Fruit fly (Drosophila melanogaster) whole organism, adult: ENCODE measurements around the gene CG6867.

Experiments used
- CG11617 ChIP-seq: fragments of 200-800 bp; sonication (Bioruptor generic); optimal IDR thresholded peaks from 2 replicates; lab custom pipeline; 2017; ENCODE audit warnings: mild to moderate bottlenecking, missing biosample characterization, missing genetic modification reagents, missing genetic modification characterization
- CG12768 ChIP-seq: fragments of 200-800 bp; sonication (Bioruptor generic); optimal IDR thresholded peaks from 2 replicates; lab custom pipeline; 2017; ENCODE audit warnings: missing biosample characterization, missing genetic modification characterization, mild to moderate bottlenecking, moderate library complexity, missing genetic modification reagents
- CG14711 ChIP-seq: fragments of 200-800 bp; sonication (Bioruptor generic); optimal IDR thresholded peaks from 2 replicates; lab custom pipeline; 2018; ENCODE audit warnings: missing biosample characterization, mild to moderate bottlenecking, missing genetic modification characterization, moderate library complexity
- CG1620 ChIP-seq: fragments of 200-800 bp; sonication (Bioruptor generic); optimal IDR thresholded peaks from 2 replicates; lab custom pipeline; 2016; ENCODE audit warnings: missing biosample characterization, missing genetic modification characterization
- CG33017 ChIP-seq: fragments of 200-800 bp; sonication (Bioruptor generic); optimal IDR thresholded peaks from 2 replicates; lab custom pipeline; 2018; ENCODE audit warnings: missing biosample characterization, mild to moderate bottlenecking, missing genetic modification characterization, moderate library complexity
- CG5204 ChIP-seq: fragments of 200-800 bp; sonication (Bioruptor generic); optimal IDR thresholded peaks from 2 replicates; lab custom pipeline; 2016; ENCODE audit warnings: missing biosample characterization, missing genetic modification characterization
- CG7045 ChIP-seq: fragments of 200-800 bp; sonication (Bioruptor generic); optimal IDR thresholded peaks from 2 replicates; lab custom pipeline; 2017; ENCODE audit warnings: missing biosample characterization, mild to moderate bottlenecking, missing genetic modification characterization
- CG7101 ChIP-seq: fragments of 200-800 bp; sonication (Bioruptor generic); optimal IDR thresholded peaks from 2 replicates; lab custom pipeline; 2018; ENCODE audit warnings: missing biosample characterization, mild to moderate bottlenecking, missing genetic modification characterization, moderate library complexity
- Clk ChIP-seq: fragments of 200-800 bp; sonication (Bioruptor generic); optimal IDR thresholded peaks from 2 replicates; lab custom pipeline; 2017; ENCODE audit warnings: missing biosample characterization, missing genetic modification characterization
- Crg-1 ChIP-seq: fragments of 200-800 bp; sonication (Bioruptor generic); optimal IDR thresholded peaks from 2 replicates; lab custom pipeline; 2016; ENCODE audit warnings: missing biosample characterization, missing genetic modification characterization
- Hr96 ChIP-seq: fragments of 200-800 bp; sonication (Bioruptor generic); optimal IDR thresholded peaks from 2 replicates; lab custom pipeline; 2016; ENCODE audit warnings: missing biosample characterization, missing genetic modification characterization
- Mnt ChIP-seq: fragments of 200-800 bp; sonication (Bioruptor generic); optimal IDR thresholded peaks from 2 replicates; lab custom pipeline; 2016; ENCODE audit warnings: missing biosample characterization, mild to moderate bottlenecking, missing genetic modification characterization
- bab1 ChIP-seq: fragments of 200-800 bp; sonication (Bioruptor generic); optimal IDR thresholded peaks from 3 replicates; lab custom pipeline; 2019; ENCODE audit warnings: missing biosample characterization, mild to moderate bottlenecking, missing genetic modification characterization, moderate library complexity
- cic ChIP-seq: fragments of 200-800 bp; sonication (Bioruptor generic); optimal IDR thresholded peaks from 2 replicates; lab custom pipeline; 2017; ENCODE audit warnings: missing biosample characterization, mild to moderate bottlenecking, missing genetic modification characterization, moderate library complexity
- cnc ChIP-seq, 2 experiments: fragments of >200 bp; optimal IDR thresholded peaks; 2 replicates each; lab custom pipeline; 2017
- kay ChIP-seq: fragments of 200-800 bp; sonication (Bioruptor generic); peaks from one replicate; lab custom pipeline; 2016; ENCODE audit warnings: missing biosample characterization, missing genetic modification characterization, borderline replicate concordance
- ovo ChIP-seq: fragments of 200-800 bp; sonication (Bioruptor generic); optimal IDR thresholded peaks from 2 replicates; lab custom pipeline; 2016; ENCODE audit warnings: missing biosample characterization, missing genetic modification characterization
- pad ChIP-seq: fragments of 200-800 bp; sonication (Bioruptor generic); optimal IDR thresholded peaks from 3 replicates; lab custom pipeline; 2017; ENCODE audit warnings: missing biosample characterization, missing genetic modification characterization, mild to moderate bottlenecking, moderate library complexity, missing genetic modification reagents
- tj ChIP-seq: fragments of 200-800 bp; sonication (Bioruptor generic); optimal IDR thresholded peaks from 3 replicates; lab custom pipeline; 2017; ENCODE audit warnings: missing biosample characterization, mild to moderate bottlenecking, missing genetic modification characterization, moderate library complexity
- toe ChIP-seq: fragments of 200-800 bp; sonication (Bioruptor generic); optimal IDR thresholded peaks from 2 replicates; lab custom pipeline; 2016; ENCODE audit warnings: missing biosample characterization, missing genetic modification characterization

Gene CG6867

DNA sequence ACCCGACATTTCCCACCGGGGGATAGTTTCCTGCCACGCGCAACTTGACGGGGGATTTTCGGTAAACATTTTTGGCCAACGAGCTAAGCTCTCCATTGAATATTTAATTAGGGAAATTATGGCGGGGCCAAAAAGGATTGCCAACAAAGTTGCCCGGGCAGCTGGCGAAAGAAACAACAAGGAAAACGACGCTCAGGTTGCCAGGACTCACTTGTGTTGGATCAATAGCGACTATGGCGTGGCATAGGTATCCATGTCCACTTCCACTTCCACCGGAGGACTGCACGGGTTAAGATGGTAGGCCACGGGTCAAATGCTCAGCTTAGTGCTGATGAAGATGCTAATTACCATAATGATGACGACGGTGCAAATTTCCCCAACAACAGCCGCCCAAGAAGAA, 20.0 kb downstream of the CG6867 start, which contains the start of gene CG15373:
Gene CG15373 (plus strand): TSS at position 301 of the 400 bp plus-strand sequence.
- TF ChIP-seq Hr96 (GFP tag; lab: Kevin White, UChicago) (no peak), cnc (optimal IDR thresholded peaks at IDR 0.05; lab: Kevin White, UChicago) (no peak), toe (GFP tag; lab: Kevin White, UChicago) (no peak), bab1 (GFP tag; lab: Kevin White, UChicago) (no peak), CG14711 (tag; lab: Kevin White, UChicago) (no peak), CG33017 (tag; lab: Kevin White, UChicago) (no peak), tj (GFP tag; lab: Kevin White, UChicago) (no peak)

DNA sequence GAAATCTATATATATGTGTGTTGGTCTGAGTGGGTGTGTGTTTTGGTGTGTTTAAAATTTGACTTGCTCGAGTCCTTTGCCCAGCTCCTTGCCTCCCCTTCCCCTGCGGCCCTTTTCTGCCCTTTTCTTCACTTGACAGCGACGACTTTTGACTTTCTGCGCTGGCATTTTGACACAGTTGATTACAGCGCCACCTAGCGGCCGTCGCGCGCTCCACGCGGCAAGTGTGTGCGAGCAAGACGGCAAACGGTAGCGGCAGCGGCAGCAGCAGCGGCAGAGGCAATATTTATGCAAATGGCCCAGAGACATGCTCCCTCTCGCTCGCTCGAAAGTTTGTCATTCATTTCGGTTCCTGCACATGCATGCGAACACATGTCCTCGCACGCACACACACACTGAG, 28.5 kb downstream of the CG6867 start:
- TF ChIP-seq CG1620 (GFP tag; lab: Kevin White, UChicago) (no peak), pad (GFP tag; lab: Kevin White, UChicago) (no peak)

DNA sequence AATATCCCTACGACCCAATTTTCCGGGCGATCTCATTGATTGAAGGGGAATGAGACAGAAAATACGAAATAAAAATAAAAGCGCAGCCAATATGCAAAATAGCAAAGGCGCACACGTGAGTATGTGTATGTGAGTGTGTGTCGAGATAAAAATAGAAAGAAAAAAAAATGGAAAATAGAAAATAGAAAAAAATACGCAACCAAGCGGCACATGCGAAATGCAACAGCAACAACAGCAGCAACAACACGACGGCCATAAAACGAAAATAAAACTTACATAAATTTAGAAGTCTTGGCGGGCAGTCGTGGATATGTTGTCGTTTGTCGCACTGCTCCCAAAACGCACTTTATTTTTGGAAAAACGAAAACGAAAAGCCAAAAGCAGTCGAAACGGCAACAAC, 33.5 kb downstream of the CG6867 start:
- no peak for TF ChIP-seq CG1620 (GFP tag; lab: Kevin White, UChicago)
- TF ChIP-seq Hr96 (GFP tag; lab: Kevin White, UChicago) = no peak
- no peak for TF ChIP-seq CG33017 (tag; lab: Kevin White, UChicago)
- TF ChIP-seq CG14711 (tag; lab: Kevin White, UChicago) = no peak
- no peak for TF ChIP-seq bab1 (GFP tag; lab: Kevin White, UChicago)
- no peak for TF ChIP-seq CG12768 (GFP tag; lab: Kevin White, UChicago)
- TF ChIP-seq CG11617 (GFP tag; lab: Kevin White, UChicago) = no peak
- no peak for TF ChIP-seq toe (GFP tag; lab: Kevin White, UChicago)
- TF ChIP-seq cic (GFP tag; lab: Kevin White, UChicago) = no peak
- no peak for TF ChIP-seq CG7045
- no peak for TF ChIP-seq tj (GFP tag; lab: Kevin White, UChicago)
- no peak for TF ChIP-seq Mnt (GFP tag; lab: Kevin White, UChicago)
- TF ChIP-seq pad (GFP tag; lab: Kevin White, UChicago) = no peak
- TF ChIP-seq kay (GFP tag; lab: Kevin White, UChicago) = no peak

DNA sequence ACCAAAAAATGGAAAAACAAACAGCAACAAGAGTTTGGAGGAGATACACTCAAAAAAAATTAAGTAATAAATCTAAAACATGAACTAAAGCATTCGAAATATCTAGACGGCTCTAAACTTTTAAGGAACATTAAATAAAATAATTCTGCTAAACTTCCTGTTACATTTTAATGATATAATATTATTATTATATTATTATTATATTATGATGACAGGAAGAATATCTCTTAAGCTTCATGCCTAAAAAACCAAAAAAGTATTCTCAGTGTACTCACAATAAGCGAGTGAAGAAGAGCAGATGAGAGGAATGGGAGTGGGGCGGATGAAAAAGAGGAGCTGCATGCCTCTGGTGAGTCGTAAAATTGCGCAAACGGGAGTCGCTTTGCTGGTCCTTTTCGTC, 34.4 kb downstream of the CG6867 start:
- TF ChIP-seq bab1 (GFP tag; lab: Kevin White, UChicago) (no peak), CG5204 (no peak), CG1620 (GFP tag; lab: Kevin White, UChicago) (no peak), CG11617 (GFP tag; lab: Kevin White, UChicago) (no peak), CG14711 (tag; lab: Kevin White, UChicago) (no peak), Crg-1 (no peak), CG33017 (tag; lab: Kevin White, UChicago) (no peak), kay (GFP tag; lab: Kevin White, UChicago) (no peak), Mnt (GFP tag; lab: Kevin White, UChicago) (no peak), pad (GFP tag; lab: Kevin White, UChicago) (no peak), ovo (no peak), Hr96 (GFP tag; lab: Kevin White, UChicago) (no peak), CG7045 (no peak), cnc (optimal IDR thresholded peaks at IDR 0.05; lab: Kevin White, UChicago) (no peak), CG7101 (tag; lab: Kevin White, UChicago) (no peak), tj (GFP tag; lab: Kevin White, UChicago) (no peak), cic (GFP tag; lab: Kevin White, UChicago) (no peak)

DNA sequence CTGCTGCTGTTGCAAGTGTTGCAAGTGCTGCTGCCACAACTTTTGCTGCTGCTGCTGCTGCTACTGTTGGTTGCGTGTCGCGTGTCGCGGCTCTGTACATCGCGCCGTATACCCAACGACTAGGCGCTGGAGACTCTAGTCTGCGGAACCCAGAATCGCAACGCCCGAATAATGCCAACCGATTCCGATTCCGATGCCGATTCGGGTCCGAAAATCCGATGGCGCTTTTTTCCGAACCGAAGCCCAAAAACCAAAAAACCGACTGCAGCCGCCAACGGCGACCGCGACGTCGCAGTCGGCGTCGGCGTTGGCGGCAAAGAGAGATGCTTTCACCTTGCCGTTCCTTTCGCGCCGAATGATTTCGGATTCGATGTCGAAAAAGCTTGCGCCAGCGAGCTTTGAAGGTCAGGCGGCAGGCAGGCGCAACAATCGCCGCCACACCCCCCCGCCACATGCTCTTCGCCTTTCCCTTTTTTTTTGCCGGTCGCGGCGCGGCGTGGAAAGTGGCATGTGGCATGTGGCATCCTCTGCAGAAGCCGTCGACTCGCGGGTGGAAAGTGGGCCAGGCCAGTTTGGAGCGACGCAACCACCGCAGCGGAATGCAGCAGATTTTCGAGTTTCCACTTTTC, 39.6 kb downstream of the CG6867 start, which contains the start of gene Sh:
Gene Sh (minus strand): TSS at position 104 of the 629 bp plus-strand sequence.
- TF ChIP-seq Hr96 (GFP tag; lab: Kevin White, UChicago) = no peak
- no peak for TF ChIP-seq toe (GFP tag; lab: Kevin White, UChicago)
- TF ChIP-seq bab1 (GFP tag; lab: Kevin White, UChicago) = no peak
- no peak for TF ChIP-seq CG1620 (GFP tag; lab: Kevin White, UChicago)
- no peak for TF ChIP-seq CG5204
- TF ChIP-seq Mnt (GFP tag; lab: Kevin White, UChicago) = no peak
- TF ChIP-seq tj (GFP tag; lab: Kevin White, UChicago) = no peak
- no peak for TF ChIP-seq CG7101 (tag; lab: Kevin White, UChicago)
- no peak for TF ChIP-seq pad (GFP tag; lab: Kevin White, UChicago)
- no peak for TF ChIP-seq cnc (optimal IDR thresholded peaks at IDR 0.05; lab: Kevin White, UChicago)
- no peak for TF ChIP-seq ovo
- TF ChIP-seq kay (GFP tag; lab: Kevin White, UChicago) = no peak
- TF ChIP-seq CG11617 (GFP tag; lab: Kevin White, UChicago) = no peak
- no peak for TF ChIP-seq Clk
- TF ChIP-seq Crg-1 = no peak
- no peak for TF ChIP-seq CG33017 (tag; lab: Kevin White, UChicago)
- no peak for TF ChIP-seq CG7045
- TF ChIP-seq cic (GFP tag; lab: Kevin White, UChicago) = no peak
- TF ChIP-seq CG14711 (tag; lab: Kevin White, UChicago) = no peak
- TF ChIP-seq CG12768 (GFP tag; lab: Kevin White, UChicago) = no peak

DNA sequence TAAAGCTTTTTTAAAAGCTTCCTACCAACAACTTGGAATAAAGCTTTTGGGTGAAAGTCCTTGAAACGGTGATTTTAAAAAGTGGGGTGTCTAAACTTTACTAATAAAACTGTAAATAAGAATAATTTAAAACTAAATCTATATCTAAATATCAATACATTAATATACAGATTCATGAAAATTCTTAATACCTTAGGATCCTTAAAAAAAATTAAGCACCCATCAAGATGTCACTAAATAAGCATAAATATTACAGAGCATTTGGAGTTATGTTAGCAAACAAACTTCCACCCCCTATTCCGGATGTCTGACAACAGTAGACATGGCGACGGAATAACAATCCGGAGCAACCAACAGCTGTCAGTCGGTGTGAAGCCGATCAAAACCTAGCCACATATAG, 40.5 kb downstream of the CG6867 start, which contains the start of gene Dhc16F:
Gene Dhc16F (plus strand): TSS at position 301 of the 400 bp plus-strand sequence.
- TF ChIP-seq CG5204 = no peak
- TF ChIP-seq bab1 (GFP tag; lab: Kevin White, UChicago) = no peak
- TF ChIP-seq Clk = no peak
- no peak for TF ChIP-seq Mnt (GFP tag; lab: Kevin White, UChicago)
- TF ChIP-seq Crg-1 = no peak
- TF ChIP-seq cic (GFP tag; lab: Kevin White, UChicago) = no peak
- no peak for TF ChIP-seq CG33017 (tag; lab: Kevin White, UChicago)
- TF ChIP-seq tj (GFP tag; lab: Kevin White, UChicago) = no peak
- TF ChIP-seq cnc (optimal IDR thresholded peaks at IDR 0.05; lab: Kevin White, UChicago) = no peak
- TF ChIP-seq CG14711 (tag; lab: Kevin White, UChicago) = no peak
- no peak for TF ChIP-seq ovo
- no peak for TF ChIP-seq CG7101 (tag; lab: Kevin White, UChicago)
- no peak for TF ChIP-seq pad (GFP tag; lab: Kevin White, UChicago)
- TF ChIP-seq CG11617 (GFP tag; lab: Kevin White, UChicago) = no peak
- TF ChIP-seq toe (GFP tag; lab: Kevin White, UChicago) = no peak
- TF ChIP-seq CG1620 (GFP tag; lab: Kevin White, UChicago) = no peak
- TF ChIP-seq CG12768 (GFP tag; lab: Kevin White, UChicago) = no peak
